Worm (Caenorhabditis elegans): Measurements from ENCODE around the gene gop-2.

DNA sequence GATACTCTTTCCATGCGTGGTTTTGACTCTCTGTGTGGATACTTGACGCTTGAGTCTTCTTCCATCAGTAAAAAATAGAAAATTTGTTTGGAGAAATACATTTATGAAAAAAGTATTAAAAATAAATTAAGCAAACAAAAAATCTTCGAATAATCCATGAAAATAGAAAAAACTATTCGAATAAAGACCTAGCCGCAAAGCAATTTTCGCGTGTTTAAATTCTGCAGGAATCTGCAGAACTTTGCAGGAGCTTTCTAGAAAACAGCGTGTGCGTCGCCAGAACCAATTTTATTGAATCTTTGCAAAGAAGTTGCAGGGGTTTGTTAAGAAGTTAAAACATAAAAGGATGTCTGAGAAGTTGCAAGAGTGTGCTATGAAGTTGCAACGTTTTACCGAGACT lies 27.4 kb downstream of the gop-2 start, which contains the start of gene ZC395.11:
- TF ChIP-seq ceh-36 (tag; optimal IDR thresholded peaks at IDR 0.05) (no peak), ama-1 (optimal IDR thresholded peaks at IDR 0.05) (no peak), B0310.2 (tag; optimal IDR thresholded peaks at IDR 0.05) (no peak), sea-1 (GFP tag; conservative IDR thresholded peaks at IDR 0.05) (no peak), hmbx-1 (tag; optimal IDR thresholded peaks at IDR 0.05) (no peak), scrt-1 (GFP tag; IDR thresholded peaks at IDR 0.05) (no peak), ets-7 (tag; optimal IDR thresholded peaks at IDR 0.05) (no peak)

Measured in whole organism, early embryonic.